Fruit fly (Drosophila melanogaster) whole organism, embryonic: Measurements from ENCODE around the gene CG1494.
A peak's percentile ranks its signal among the peaks of the same experiment; 100 is the strongest.

ENCODE experiments used
- Bteb2 ChIP-seq: fragments of 200-800 bp; sonication (Bioruptor generic); optimal IDR thresholded peaks from 2 replicates; lab custom pipeline; 2016; ENCODE audit warnings: missing biosample characterization, missing genetic modification characterization
- C15 ChIP-seq: fragments of 200-800 bp; sonication (Bioruptor generic); IDR thresholded peaks from 3 replicates; pipeline ENCODE4 v1.3.6; 2022; ENCODE audit warnings: missing biosample characterization, missing genetic modification characterization
- CG10366 ChIP-seq: fragments of 200-800 bp; sonication (Bioruptor generic); IDR thresholded peaks from 2 replicates; pipeline ENCODE4 v1.3.6; 2022; ENCODE audit warnings: missing biosample characterization, missing genetic modification characterization
- CG10543 ChIP-seq: fragments of 200-800 bp; sonication (Bioruptor generic); optimal IDR thresholded peaks from 3 replicates; lab custom pipeline; 2017; ENCODE audit warnings: missing biosample characterization, mild to moderate bottlenecking, missing genetic modification characterization, moderate library complexity
- CG10565 ChIP-seq: fragments of 200-800 bp; sonication (Bioruptor generic); optimal IDR thresholded peaks from 3 replicates; lab custom pipeline; 2016; ENCODE audit warnings: missing biosample characterization, mild to moderate bottlenecking, missing genetic modification characterization
- CG10959 ChIP-seq: fragments of 200-800 bp; sonication (Bioruptor generic); IDR thresholded peaks from 2 replicates; pipeline ENCODE4 v1.3.6; 2022; ENCODE audit warnings: missing biosample characterization, missing genetic modification characterization
- CG10979 ChIP-seq: fragments of 200-800 bp; sonication (Bioruptor generic); optimal IDR thresholded peaks from 2 replicates; lab custom pipeline; 2018; ENCODE audit warnings: missing biosample characterization, mild to moderate bottlenecking, missing genetic modification characterization, moderate library complexity
- CG12104 ChIP-seq: fragments of 200-800 bp; sonication (Bioruptor generic); optimal IDR thresholded peaks from 3 replicates; lab custom pipeline; 2016; ENCODE audit warnings: missing biosample characterization, missing genetic modification characterization
- CG14710 ChIP-seq: fragments of 200-800 bp; sonication (Bioruptor generic); optimal IDR thresholded peaks from 3 replicates; lab custom pipeline; 2019; ENCODE audit warnings: missing biosample characterization, mild to moderate bottlenecking, missing genetic modification characterization, moderate library complexity
- CG14860 ChIP-seq: fragments of 200-800 bp; sonication (Bioruptor generic); IDR thresholded peaks from 3 replicates; pipeline ENCODE4 v1.3.6; 2022; ENCODE audit warnings: missing biosample characterization, missing genetic modification characterization; ENCODE audit not compliant: partially characterized antibody
- CG15011 ChIP-seq: fragments of 200-800 bp; sonication (Bioruptor generic); optimal IDR thresholded peaks from 3 replicates; lab custom pipeline; 2018; ENCODE audit warnings: missing biosample characterization, mild to moderate bottlenecking, missing genetic modification characterization
- CG17568 ChIP-seq: fragments of 200-800 bp; sonication (Bioruptor generic); optimal IDR thresholded peaks from 2 replicates; lab custom pipeline; 2018; ENCODE audit warnings: missing biosample characterization, mild to moderate bottlenecking, missing genetic modification characterization, moderate library complexity
- CG1792 ChIP-seq: fragments of 200-800 bp; sonication (Bioruptor generic); optimal IDR thresholded peaks from 2 replicates; lab custom pipeline; 2016; ENCODE audit warnings: missing biosample characterization, missing genetic modification characterization
- CG18476 ChIP-seq: fragments of 200-800 bp; sonication (Bioruptor generic); optimal IDR thresholded peaks from 2 replicates; lab custom pipeline; 2016; ENCODE audit warnings: missing biosample characterization, mild to moderate bottlenecking, missing genetic modification characterization
- CG2712 ChIP-seq: fragments of 200-800 bp; optimal IDR thresholded peaks from 3 replicates; lab custom pipeline; 2019; ENCODE audit warnings: missing biosample characterization, mild to moderate bottlenecking, missing genetic modification characterization, moderate library complexity
- CG31388 ChIP-seq: fragments of 200-800 bp; sonication (Bioruptor generic); optimal IDR thresholded peaks from 2 replicates; lab custom pipeline; 2016; ENCODE audit warnings: missing biosample characterization, missing genetic modification characterization
- CG3407 ChIP-seq: fragments of 200-800 bp; sonication (Bioruptor generic); optimal IDR thresholded peaks from 2 replicates; lab custom pipeline; 2018; ENCODE audit warnings: missing biosample characterization, mild to moderate bottlenecking, missing genetic modification characterization
- CG4282 ChIP-seq: fragments of 200-800 bp; sonication (Bioruptor generic); optimal IDR thresholded peaks from 2 replicates; lab custom pipeline; 2016; ENCODE audit warnings: missing biosample characterization, missing genetic modification characterization
- CG6654 ChIP-seq: fragments of 200-800 bp; sonication (Bioruptor generic); optimal IDR thresholded peaks from 2 replicates; lab custom pipeline; 2017; ENCODE audit warnings: missing biosample characterization, mild to moderate bottlenecking, missing genetic modification characterization
- CG6791 ChIP-seq: fragments of 200-800 bp; sonication (Bioruptor generic); IDR thresholded peaks from 3 replicates; pipeline ENCODE4 v1.3.6; 2022; ENCODE audit warnings: missing biosample characterization, missing genetic modification characterization; ENCODE audit not compliant: partially characterized antibody
- Deaf1 ChIP-seq: fragments of 200-800 bp; optimal IDR thresholded peaks from 3 replicates; lab custom pipeline; 2019; ENCODE audit warnings: missing biosample characterization, mild to moderate bottlenecking, missing genetic modification characterization, moderate library complexity
- Dll ChIP-seq: fragments of 200-800 bp; sonication (Bioruptor generic); IDR thresholded peaks from 4 replicates; pipeline ENCODE4 v1.3.6; 2022; ENCODE audit warnings: missing biosample characterization, missing genetic modification characterization; ENCODE audit not compliant: partially characterized antibody
- Gug ChIP-seq: fragments of 200-800 bp; sonication (Bioruptor generic); IDR thresholded peaks from 4 replicates; pipeline ENCODE4 v1.3.6; 2022; ENCODE audit warnings: missing biosample characterization, missing genetic modification characterization
- HHEX ChIP-seq: fragments of 200-800 bp; sonication (Bioruptor generic); optimal IDR thresholded peaks from 3 replicates; lab custom pipeline; 2017; ENCODE audit warnings: missing biosample characterization, mild to moderate bottlenecking, missing genetic modification characterization, missing genetic modification reagents
- HLHmδ ChIP-seq: fragments of 200-800 bp; sonication (Bioruptor generic); optimal IDR thresholded peaks from 2 replicates; lab custom pipeline; 2018; ENCODE audit warnings: missing biosample characterization, mild to moderate bottlenecking, missing genetic modification characterization, moderate library complexity
- Hr51 ChIP-seq, 2 experiments: fragments of 200-800 bp; sonication (Bioruptor generic); optimal IDR thresholded peaks; 2 replicates in 1 of 2; 3 replicates in 1 of 2; lab custom pipeline; 2016 to 2018; ENCODE audit warnings: missing biosample characterization in 2 of 2, missing genetic modification characterization in 2 of 2, mild to moderate bottlenecking in 1 of 2, moderate library complexity in 1 of 2
- Nf-YB ChIP-seq: fragments of 200-800 bp; sonication (Bioruptor generic); optimal IDR thresholded peaks from 3 replicates; lab custom pipeline; 2019; ENCODE audit warnings: missing biosample characterization, mild to moderate bottlenecking, missing genetic modification characterization, moderate library complexity
- Ravus ChIP-seq: fragments of 200-800 bp; sonication (Bioruptor generic); IDR thresholded peaks from 2 replicates; pipeline ENCODE4 v1.3.6; 2022; ENCODE audit warnings: missing biosample characterization, missing genetic modification characterization
- Tbp ChIP-seq: fragments of >200 bp; optimal IDR thresholded peaks from 2 replicates; lab custom pipeline; 2018; ENCODE audit warnings: missing biosample characterization, missing genetic modification characterization
- az2 ChIP-seq: fragments of 200-800 bp; sonication (Bioruptor generic); optimal IDR thresholded peaks from 3 replicates; lab custom pipeline; 2016; ENCODE audit warnings: missing biosample characterization, missing genetic modification characterization
- bowl ChIP-seq: fragments of 200-800 bp; sonication (Bioruptor generic); IDR thresholded peaks from 2 replicates; pipeline ENCODE4 v1.3.6; 2022; ENCODE audit warnings: missing biosample characterization, missing genetic modification characterization
- chif ChIP-seq, 2 experiments: fragments of 200-800 bp; sonication (Bioruptor generic); optimal IDR thresholded peaks; 3 replicates each; lab custom pipeline; 2016; ENCODE audit warnings: missing biosample characterization in 2 of 2, missing genetic modification characterization in 2 of 2
- croc ChIP-seq: fragments of 200-800 bp; sonication (Bioruptor generic); conservative IDR thresholded peaks from 3 replicates; pipeline ENCODE4 v1.3.6; 2022; ENCODE audit warnings: missing biosample characterization, missing genetic modification characterization
- da ChIP-seq: fragments of 200-800 bp; sonication (Bioruptor generic); optimal IDR thresholded peaks from 2 replicates; lab custom pipeline; 2016; ENCODE audit warnings: missing biosample characterization, missing genetic modification characterization
- ems ChIP-seq: fragments of 200-800 bp; sonication (Bioruptor generic); optimal IDR thresholded peaks from 3 replicates; lab custom pipeline; 2016; ENCODE audit warnings: missing biosample characterization, missing genetic modification characterization
- fd96Cb ChIP-seq: fragments of 200-800 bp; sonication (Bioruptor generic); optimal IDR thresholded peaks from 2 replicates; lab custom pipeline; 2018; ENCODE audit warnings: missing biosample characterization, mild to moderate bottlenecking, missing genetic modification characterization, moderate library complexity
- grn ChIP-seq: fragments of 200-800 bp; sonication (Bioruptor generic); optimal IDR thresholded peaks from 3 replicates; lab custom pipeline; 2017; ENCODE audit warnings: missing biosample characterization, missing genetic modification characterization
- gsb-n ChIP-seq: fragments of 200-800 bp; sonication (Bioruptor generic); optimal IDR thresholded peaks from 3 replicates; lab custom pipeline; 2018; ENCODE audit warnings: missing biosample characterization, mild to moderate bottlenecking, missing genetic modification characterization
- hth ChIP-seq: fragments of >200 bp; optimal IDR thresholded peaks from 2 replicates; lab custom pipeline; 2017; ENCODE audit warnings: inconsistent platforms
- jing ChIP-seq: fragments of 200-800 bp; sonication (Bioruptor generic); optimal IDR thresholded peaks from 2 replicates; lab custom pipeline; 2018; ENCODE audit warnings: missing biosample characterization, mild to moderate bottlenecking, missing genetic modification characterization
- lilli ChIP-seq: fragments of 200-800 bp; sonication (Bioruptor generic); optimal IDR thresholded peaks from 3 replicates; lab custom pipeline; 2016; ENCODE audit warnings: missing biosample characterization, missing genetic modification characterization
- mld ChIP-seq: fragments of 200-800 bp; sonication (Bioruptor generic); IDR thresholded peaks from 3 replicates; pipeline ENCODE4 v1.3.6; 2022; ENCODE audit warnings: missing biosample characterization, missing genetic modification characterization; ENCODE audit not compliant: partially characterized antibody
- p53 ChIP-seq: fragments of 200-800 bp; sonication (Bioruptor generic); optimal IDR thresholded peaks from 2 replicates; lab custom pipeline; 2016; ENCODE audit warnings: missing biosample characterization, missing genetic modification characterization
- pros ChIP-seq: fragments of 200-800 bp; sonication (Bioruptor generic); optimal IDR thresholded peaks from 3 replicates; lab custom pipeline; 2019; ENCODE audit warnings: missing biosample characterization, mild to moderate bottlenecking, missing genetic modification characterization, moderate library complexity
- psq ChIP-seq: fragments of 200-800 bp; sonication (Bioruptor generic); optimal IDR thresholded peaks from 2 replicates; lab custom pipeline; 2017; ENCODE audit warnings: missing biosample characterization, missing genetic modification characterization
- run ChIP-seq: fragments of 200-800 bp; sonication (Bioruptor generic); optimal IDR thresholded peaks from 3 replicates; lab custom pipeline; 2018; ENCODE audit warnings: missing biosample characterization, mild to moderate bottlenecking, missing genetic modification characterization
- slou ChIP-seq: fragments of 200-800 bp; sonication (Bioruptor generic); optimal IDR thresholded peaks from 3 replicates; lab custom pipeline; 2016; ENCODE audit warnings: missing biosample characterization, missing genetic modification characterization
- sqz ChIP-seq: fragments of 200-800 bp; sonication (Bioruptor generic); optimal IDR thresholded peaks from 3 replicates; lab custom pipeline; 2018; ENCODE audit warnings: missing biosample characterization, mild to moderate bottlenecking, missing genetic modification characterization
- wdn ChIP-seq: fragments of 200-800 bp; sonication (Bioruptor generic); IDR thresholded peaks from 2 replicates; pipeline ENCODE4 v1.3.6; 2022; ENCODE audit warnings: missing biosample characterization, missing genetic modification characterization
- wek ChIP-seq: fragments of 200-800 bp; sonication (Bioruptor generic); optimal IDR thresholded peaks from 3 replicates; lab custom pipeline; 2018; ENCODE audit warnings: missing biosample characterization, mild to moderate bottlenecking, missing genetic modification characterization, moderate library complexity

The CG1494 gene

dm6 chrX:21322289-21322981, 37.3 kb downstream of the CG1494 start (continued):
- TF ChIP-seq HHEX (peak; percentile 65), mld (GFP tag; lab: Robert Waterston, UW) (no peak), CG12104 (GFP tag; lab: Kevin White, UChicago) (peak; percentile 73), da (GFP tag; lab: Kevin White, UChicago) (no peak), CG10565 (GFP tag; lab: Kevin White, UChicago) (no peak), CG3407 (no peak), slou (GFP tag; lab: Kevin White, UChicago) (no peak), gsb-n (tag; lab: Kevin White, UChicago) (no peak), Hr51 (GFP tag; optimal IDR thresholded peaks at IDR 0.05; lab: Kevin White, UChicago) (no peak), CG10543 (GFP tag; lab: Kevin White, UChicago) (no peak), wek (GFP tag; lab: Kevin White, UChicago) (no peak), CG17568 (GFP tag; lab: Kevin White, UChicago) (no peak), jing (GFP tag; lab: Kevin White, UChicago) (no peak), Deaf1 (peak; percentile 28), pros (GFP tag; lab: Kevin White, UChicago) (no peak), lilli (GFP tag; lab: Kevin White, UChicago) (no peak), croc (GFP tag; lab: Robert Waterston, UW) (peak; percentile 20; the same call in 1 of the 3 replicates), CG6654 (GFP tag; lab: Kevin White, UChicago) (peak; percentile 19), az2 (GFP tag; lab: Kevin White, UChicago) (no peak), CG18476 (GFP tag; lab: Kevin White, UChicago) (peak; percentile 46), sqz (GFP tag; lab: Kevin White, UChicago) (no peak), CG14860 (GFP tag; lab: Robert Waterston, UW) (no peak), CG6791 (no peak), CG14710 (tag; lab: Kevin White, UChicago) (peak; percentile 49), run (tag; lab: Kevin White, UChicago) (no peak), Nf-YB (no peak), CG31388 (GFP tag; lab: Kevin White, UChicago) (no peak), p53 (GFP tag; lab: Kevin White, UChicago) (no peak), Dll (GFP tag; lab: Robert Waterston, UW) (no peak), Bteb2 (GFP tag; lab: Kevin White, UChicago) (no peak), fd96Cb (tag; lab: Kevin White, UChicago) (peak; percentile 59), Ravus (GFP tag; lab: Robert Waterston, UW) (no peak), C15 (no peak), psq (GFP tag; lab: Kevin White, UChicago) (no peak), CG1792 (GFP tag; lab: Kevin White, UChicago) (no peak), ems (GFP tag; lab: Kevin White, UChicago) (no peak), CG10979 (tag; lab: Kevin White, UChicago) (peak; percentile 65), grn (GFP tag; lab: Kevin White, UChicago) (peak; percentile 32), bowl (GFP tag; lab: Robert Waterston, UW) (no peak), chif (GFP tag; optimal IDR thresholded peaks at IDR 0.05; lab: Kevin White, UChicago) (no peak), HLHmδ (GFP tag; lab: Kevin White, UChicago) (no peak), wdn (no peak), CG4282 (GFP tag; lab: Kevin White, UChicago) (no peak), hth (lab: Kevin White, UChicago) (no peak), Tbp (GFP tag; lab: Kevin White, UChicago) (no peak), CG10366 (no peak), CG10959 (GFP tag; lab: Robert Waterston, UW) (no peak), CG2712 (tag; lab: Kevin White, UChicago) (peak; percentile 77), CG15011 (GFP tag; lab: Kevin White, UChicago) (peak; percentile 56), Gug (GFP tag; lab: Robert Waterston, UW) (no peak)
